Worm (Caenorhabditis elegans) whole organism, early embryonic: ENCODE measurements around the gene F02C12.2.

Experiments
- B0310.2 ChIP-seq: sonication (generic microtip); optimal IDR thresholded peaks from 2 replicates; lab custom pipeline; 2016; ENCODE audit warnings: mild to moderate bottlenecking, missing genetic modification characterization, missing compliant biosample characterization
- F13C5.2 ChIP-seq: sonication (generic microtip); optimal IDR thresholded peaks from 2 replicates; lab custom pipeline; 2017; ENCODE audit warnings: mild to moderate bottlenecking, missing genetic modification characterization, inconsistent platforms, missing compliant biosample characterization
- aly-1 ChIP-seq: sonication (generic microtip); optimal IDR thresholded peaks from 2 replicates; lab custom pipeline; 2016; ENCODE audit warnings: missing genetic modification characterization, missing compliant biosample characterization
- ama-1 ChIP-seq: fragments of 150-350 bp; optimal IDR thresholded peaks from 2 replicates; lab custom pipeline; 2014
- ceh-13 ChIP-seq: fragments of 200-800 bp; sonication (Bioruptor generic); optimal IDR thresholded peaks from 2 replicates; lab custom pipeline; 2018; ENCODE audit warnings: mild to moderate bottlenecking, missing genetic modification characterization, missing compliant biosample characterization
- ceh-36 ChIP-seq: sonication (generic microtip); optimal IDR thresholded peaks from 2 replicates; lab custom pipeline; 2016; ENCODE audit warnings: missing genetic modification characterization, inconsistent platforms, missing compliant biosample characterization
- ets-7 ChIP-seq: sonication (generic microtip); optimal IDR thresholded peaks from 2 replicates; lab custom pipeline; 2016; ENCODE audit warnings: missing genotype, missing genetic modification characterization, missing compliant biosample characterization
- flt-1 ChIP-seq: fragments of 200-800 bp; sonication (Bioruptor generic); IDR thresholded peaks from 2 replicates; pipeline ENCODE4 v1.3.6; 2022; ENCODE audit warnings: missing genetic modification characterization, missing compliant biosample characterization
- hmbx-1 ChIP-seq: sonication (generic microtip); optimal IDR thresholded peaks from 2 replicates; lab custom pipeline; 2016; ENCODE audit warnings: mild to moderate bottlenecking, missing genetic modification characterization, missing compliant biosample characterization
- hmg-4 ChIP-seq: fragments of 200-800 bp; sonication (Bioruptor generic); optimal IDR thresholded peaks from 2 replicates; lab custom pipeline; 2018; ENCODE audit warnings: mild to moderate bottlenecking, missing genetic modification characterization, missing compliant biosample characterization
- hnd-1 ChIP-seq: sonication (generic microtip); optimal IDR thresholded peaks from 2 replicates; lab custom pipeline; 2016; ENCODE audit warnings: missing genetic modification characterization, missing compliant biosample characterization
- pes-1 ChIP-seq: fragments of 200-800 bp; sonication (Bioruptor generic); IDR thresholded peaks from 2 replicates; pipeline ENCODE4 v1.3.6; 2022; ENCODE audit warnings: missing genetic modification reagents, missing genetic modification characterization, missing compliant biosample characterization
- scrt-1 ChIP-seq: fragments of 200-800 bp; sonication (Bioruptor generic); IDR thresholded peaks from 2 replicates; pipeline ENCODE4 v1.3.6; 2022; ENCODE audit warnings: missing genetic modification characterization, missing compliant biosample characterization
- sea-1 ChIP-seq: fragments of 200-800 bp; sonication (Bioruptor generic); conservative IDR thresholded peaks from 2 replicates; pipeline ENCODE4 v1.3.6; 2022; ENCODE audit warnings: missing genetic modification characterization, missing compliant biosample characterization
- tbx-11 ChIP-seq: fragments of 200-800 bp; sonication (Bioruptor generic); IDR thresholded peaks from 2 replicates; pipeline ENCODE4 v1.3.6; 2022; ENCODE audit warnings: missing genetic modification characterization, missing compliant biosample characterization
- tbx-37 ChIP-seq: fragments of 200-800 bp; sonication (Bioruptor generic); conservative IDR thresholded peaks from 2 replicates; pipeline ENCODE4 v1.3.6; 2022; ENCODE audit warnings: missing genetic modification reagents, missing genetic modification characterization, missing compliant biosample characterization
- tra-4 ChIP-seq: sonication (generic microtip); optimal IDR thresholded peaks from 2 replicates; lab custom pipeline; 2017; ENCODE audit warnings: missing genetic modification characterization, missing compliant biosample characterization

F02C12.2 gene

DNA sequence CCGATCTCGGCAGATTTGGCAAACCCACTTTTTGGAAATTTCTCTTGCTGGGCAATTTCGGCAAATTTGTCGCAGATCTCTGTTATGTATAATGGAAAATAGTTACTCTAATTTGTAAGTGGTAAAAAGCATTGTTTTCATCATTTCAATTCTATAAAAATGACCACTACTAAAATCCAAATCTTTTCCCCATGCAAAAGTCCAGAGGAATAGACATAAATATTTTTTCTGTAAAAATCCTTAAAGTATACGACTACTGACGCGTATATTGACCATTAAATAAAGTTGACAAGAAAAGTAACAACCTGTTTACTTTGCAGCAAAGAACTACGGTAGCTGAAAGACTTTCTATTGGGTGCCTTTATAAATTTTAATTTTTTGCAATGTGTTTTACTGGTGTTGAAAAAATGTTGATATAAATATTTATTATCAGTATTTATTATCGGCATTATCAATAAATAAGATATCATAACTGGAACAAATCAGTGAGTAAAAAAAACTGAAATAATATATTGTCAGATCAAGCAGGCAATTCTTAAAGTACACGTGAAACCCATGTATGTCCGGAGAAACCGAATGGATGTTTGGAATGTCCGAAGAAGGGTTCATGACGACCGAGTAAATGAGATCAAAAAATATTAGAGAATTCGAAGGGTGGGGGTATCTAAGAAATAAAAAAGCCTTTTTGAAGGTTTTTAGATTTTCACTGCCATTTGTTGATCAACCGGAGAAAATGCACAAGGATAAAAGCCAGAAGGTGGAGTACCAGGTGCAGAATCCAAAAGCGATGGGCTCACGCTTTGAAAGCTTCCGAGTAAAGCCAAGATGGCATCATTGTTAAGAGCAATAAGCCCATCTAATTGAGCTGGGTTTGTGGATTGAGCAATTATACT lies 49.6 kb downstream of the F02C12.2 start:
- no peak for TF ChIP-seq hmbx-1
- TF ChIP-seq ets-7 (tag; lab: Kevin White, UChicago): no peak
- no peak for TF ChIP-seq B0310.2
- TF ChIP-seq sea-1 (GFP tag; lab: Robert Waterston, UW): no peak
- no peak for TF ChIP-seq ceh-13
- TF ChIP-seq pes-1 (GFP tag; lab: Robert Waterston, UW): no peak
- TF ChIP-seq scrt-1: no peak
- TF ChIP-seq ama-1 (lab: Kevin White, UChicago): no peak

DNA sequence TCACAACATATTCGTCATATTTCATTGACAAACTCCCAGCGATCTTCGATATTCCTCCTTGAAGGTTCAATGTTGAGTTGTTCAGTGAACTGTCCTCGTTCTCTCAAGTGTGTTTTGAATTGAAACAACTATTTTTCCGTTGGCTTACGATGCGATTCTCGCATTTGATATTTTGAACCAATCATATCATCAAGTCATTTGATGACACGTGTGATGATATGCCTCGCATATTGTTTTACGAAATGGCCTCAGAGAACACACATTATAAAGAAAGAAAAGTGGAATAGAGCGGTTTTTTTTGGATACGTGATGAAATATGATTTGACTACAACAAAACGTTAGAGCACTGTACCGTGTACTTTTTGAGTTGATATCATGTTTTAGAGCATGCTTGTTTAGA lies 50.7 kb downstream of the F02C12.2 start:
- TF ChIP-seq sea-1 (GFP tag; lab: Robert Waterston, UW): no peak
- TF ChIP-seq ets-7 (tag; lab: Kevin White, UChicago): no peak
- TF ChIP-seq hmbx-1: no peak
- no peak for TF ChIP-seq tra-4 (tag; lab: Kevin White, UChicago)
- TF ChIP-seq ceh-36 (tag; lab: Kevin White, UChicago): no peak
- no peak for TF ChIP-seq flt-1 (GFP tag; lab: Robert Waterston, UW)
- no peak for TF ChIP-seq aly-1 (tag; lab: Kevin White, UChicago)
- TF ChIP-seq scrt-1: no peak
- no peak for TF ChIP-seq tbx-11 (GFP tag; lab: Robert Waterston, UW)
- no peak for TF ChIP-seq F13C5.2 (tag; lab: Kevin White, UChicago)
- TF ChIP-seq pes-1 (GFP tag; lab: Robert Waterston, UW): no peak
- no peak for TF ChIP-seq hmg-4 (GFP tag; lab: Kevin White, UChicago)
- no peak for TF ChIP-seq ama-1 (lab: Kevin White, UChicago)
- TF ChIP-seq hnd-1 (tag; lab: Kevin White, UChicago): no peak
- no peak for TF ChIP-seq tbx-37 (GFP tag; lab: Robert Waterston, UW)
- no peak for TF ChIP-seq B0310.2
- no peak for TF ChIP-seq ceh-13
